Worm (Caenorhabditis elegans) whole organism, L2 larva: Measurements from ENCODE around the gene misc-1.

Experiments
- C34F6.9 ChIP-seq: fragments of 150-350 bp; optimal IDR thresholded peaks from 2 replicates; lab custom pipeline; 2014; ENCODE audit warnings: missing biosample characterization, missing genetic modification characterization
- F13H6.1 ChIP-seq: sonication (generic microtip); optimal IDR thresholded peaks from 2 replicates; lab custom pipeline; 2016; ENCODE audit warnings: missing genetic modification characterization, missing compliant biosample characterization
- R02D3.7 ChIP-seq: fragments of 150-350 bp; optimal IDR thresholded peaks from 2 replicates; lab custom pipeline; 2014; ENCODE audit warnings: missing biosample characterization, missing genetic modification characterization
- Y55F3AM.14 ChIP-seq: fragments of 200-800 bp; sonication (Bioruptor generic); optimal IDR thresholded peaks from 2 replicates; lab custom pipeline; 2018; ENCODE audit warnings: mild to moderate bottlenecking, missing genetic modification characterization, missing compliant biosample characterization
- ZK546.5 ChIP-seq: sonication (generic microtip); optimal IDR thresholded peaks from 2 replicates; lab custom pipeline; 2017; ENCODE audit warnings: missing biosample characterization, missing genetic modification characterization
- alr-1 ChIP-seq: fragments of 150-350 bp; optimal IDR thresholded peaks from 2 replicates; lab custom pipeline; 2014; ENCODE audit warnings: missing biosample characterization, missing genetic modification characterization
- aly-2 ChIP-seq: fragments of 150-350 bp; optimal IDR thresholded peaks from 2 replicates; lab custom pipeline; 2014; ENCODE audit warnings: missing biosample characterization, missing genetic modification characterization
- blmp-1 ChIP-seq: sonication (generic microtip); optimal IDR thresholded peaks from 2 replicates; lab custom pipeline; 2017; ENCODE audit warnings: missing genetic modification characterization, mild to moderate bottlenecking, missing compliant biosample characterization, antibody characterized with exemption, moderate library complexity; ENCODE audit not compliant: insufficient read depth
- ceh-16 ChIP-seq: fragments of 150-350 bp; optimal IDR thresholded peaks from 2 replicates; lab custom pipeline; 2014; ENCODE audit warnings: missing biosample characterization, missing genetic modification characterization
- ceh-82 ChIP-seq: fragments of 150-350 bp; optimal IDR thresholded peaks from 2 replicates; lab custom pipeline; 2014; ENCODE audit warnings: missing biosample characterization, missing genetic modification characterization
- crh-2 ChIP-seq: sonication (generic microtip); optimal IDR thresholded peaks from 2 replicates; lab custom pipeline; 2017; ENCODE audit warnings: missing biosample characterization, missing genetic modification characterization
- elt-1 ChIP-seq: fragments of 150-350 bp; optimal IDR thresholded peaks from 2 replicates; lab custom pipeline; 2014; ENCODE audit warnings: missing biosample characterization, missing genetic modification characterization
- elt-3 ChIP-seq: sonication (generic microtip); optimal IDR thresholded peaks from 2 replicates; lab custom pipeline; 2017; ENCODE audit warnings: missing biosample characterization, missing genetic modification characterization
- fos-1 ChIP-seq: fragments of 150-350 bp; optimal IDR thresholded peaks from 2 replicates; lab custom pipeline; 2014; ENCODE audit warnings: missing biosample characterization, missing genetic modification characterization
- gmeb-1 ChIP-seq: fragments of 150-350 bp; optimal IDR thresholded peaks from 2 replicates; lab custom pipeline; 2014; ENCODE audit warnings: missing biosample characterization, missing genetic modification characterization
- lin-13 ChIP-seq: fragments of 150-350 bp; optimal IDR thresholded peaks from 2 replicates; lab custom pipeline; 2014; ENCODE audit warnings: missing biosample characterization, missing genetic modification reagents, missing genetic modification characterization
- lsy-2 ChIP-seq, 2 experiments: fragments of 150-350 bp in 1 of 2; sonication (generic microtip) in 1 of 2; optimal IDR thresholded peaks; 2 replicates each; lab custom pipeline; 2014 to 2017; ENCODE audit warnings: missing biosample characterization in 2 of 2, missing genetic modification characterization in 2 of 2
- mab-5 ChIP-seq: fragments of 150-350 bp; optimal IDR thresholded peaks from 2 replicates; lab custom pipeline; 2014; ENCODE audit warnings: missing biosample characterization, missing genetic modification characterization
- mbf-1 ChIP-seq: sonication (generic microtip); optimal IDR thresholded peaks from 2 replicates; lab custom pipeline; 2017; ENCODE audit warnings: missing biosample characterization, missing genetic modification characterization
- mdl-1 ChIP-seq, 2 experiments: fragments of 150-350 bp in 1 of 2; sonication (generic microtip) in 1 of 2; optimal IDR thresholded peaks; 2 replicates each; lab custom pipeline; 2017; ENCODE audit warnings: missing biosample characterization in 2 of 2, missing genetic modification characterization in 2 of 2
- nhr-11 ChIP-seq: fragments of 150-350 bp; optimal IDR thresholded peaks from 2 replicates; lab custom pipeline; 2014; ENCODE audit warnings: missing biosample characterization, missing genetic modification characterization
- nhr-12 ChIP-seq: fragments of 150-350 bp; optimal IDR thresholded peaks from 2 replicates; lab custom pipeline; 2014; ENCODE audit warnings: missing biosample characterization, missing genetic modification characterization
- nhr-129 ChIP-seq: fragments of 150-350 bp; optimal IDR thresholded peaks from 2 replicates; lab custom pipeline; 2014; ENCODE audit warnings: missing biosample characterization, missing genetic modification characterization
- nhr-21 ChIP-seq: fragments of 150-350 bp; optimal IDR thresholded peaks from 2 replicates; lab custom pipeline; 2014; ENCODE audit warnings: missing biosample characterization, missing genetic modification characterization
- nhr-23 ChIP-seq: fragments of 150-350 bp; optimal IDR thresholded peaks from 2 replicates; lab custom pipeline; 2014; ENCODE audit warnings: missing biosample characterization, missing genetic modification reagents, missing genetic modification characterization
- nhr-237 ChIP-seq: fragments of 150-350 bp; optimal IDR thresholded peaks from 2 replicates; lab custom pipeline; 2014; ENCODE audit warnings: missing biosample characterization, missing genetic modification characterization
- nhr-25 ChIP-seq: fragments of 150-350 bp; sonication (generic microtip); optimal IDR thresholded peaks from 3 replicates; lab custom pipeline; 2014; ENCODE audit warnings: missing biosample characterization, missing genetic modification characterization
- nhr-6 ChIP-seq: fragments of 150-350 bp; optimal IDR thresholded peaks from 2 replicates; lab custom pipeline; 2014; ENCODE audit warnings: missing biosample characterization, missing genetic modification characterization
- nhr-77 ChIP-seq: fragments of 150-350 bp; optimal IDR thresholded peaks from 2 replicates; lab custom pipeline; 2014; ENCODE audit warnings: missing biosample characterization, missing genetic modification characterization
- peb-1 ChIP-seq: fragments of 150-350 bp; optimal IDR thresholded peaks from 2 replicates; lab custom pipeline; 2014; ENCODE audit warnings: missing biosample characterization, missing genetic modification characterization
- sem-4 ChIP-seq: fragments of 150-350 bp; optimal IDR thresholded peaks from 2 replicates; lab custom pipeline; 2014; ENCODE audit warnings: missing biosample characterization, missing genetic modification reagents, missing genetic modification characterization
- sma-3 ChIP-seq: sonication (generic microtip); optimal IDR thresholded peaks from 2 replicates; lab custom pipeline; 2016; ENCODE audit warnings: missing genetic modification reagents, missing genetic modification characterization, missing compliant biosample characterization
- unc-39 ChIP-seq: fragments of 150-350 bp; optimal IDR thresholded peaks from 2 replicates; lab custom pipeline; 2014; ENCODE audit warnings: missing biosample characterization, missing genetic modification characterization
- unc-55 ChIP-seq: fragments of 150-350 bp; sonication (generic microtip); optimal IDR thresholded peaks from 3 replicates; lab custom pipeline; 2014; ENCODE audit warnings: missing biosample characterization, missing genetic modification reagents, missing genetic modification characterization
- unc-62 ChIP-seq: fragments of 150-350 bp; optimal IDR thresholded peaks from 2 replicates; lab custom pipeline; 2014; ENCODE audit warnings: missing biosample characterization, missing genetic modification reagents, missing genetic modification characterization
- ztf-1 ChIP-seq: fragments of 200-800 bp; sonication (Bioruptor generic); conservative IDR thresholded peaks from 2 replicates; pipeline ENCODE4 v1.3.6; 2022; ENCODE audit warnings: missing genetic modification characterization, missing compliant biosample characterization
- ztf-11 ChIP-seq: sonication (generic microtip); optimal IDR thresholded peaks from 2 replicates; lab custom pipeline; 2017; ENCODE audit warnings: missing biosample characterization, missing genetic modification characterization
- ztf-4 ChIP-seq: fragments of 150-350 bp; optimal IDR thresholded peaks from 2 replicates; lab custom pipeline; 2014; ENCODE audit warnings: missing biosample characterization, missing genetic modification characterization

The misc-1 gene

ce11 chrII:255124-255523, 31.3 kb upstream of the misc-1 start (continued):
- TF ChIP-seq ztf-1 (GFP tag; lab: Robert Waterston, UW): no peak
- no peak for TF ChIP-seq alr-1 (tag; lab: Kevin White, UChicago)
- TF ChIP-seq F13H6.1 (tag; lab: Kevin White, UChicago): peak; percentile 97
- TF ChIP-seq mab-5 (tag; lab: Kevin White, UChicago): peak; percentile 96
- peak; percentile 89 for TF ChIP-seq ceh-82 (tag; lab: Kevin White, UChicago)
- TF ChIP-seq sma-3 (GFP tag; lab: Kevin White, UChicago): peak; percentile 98
- peak; percentile 99 for TF ChIP-seq unc-55
- peak; percentile 75 for TF ChIP-seq nhr-237 (tag; lab: Kevin White, UChicago)
- TF ChIP-seq, all 48 proteins: peak for 34

- TF ChIP-seq blmp-1: no peak
- no peak for TF ChIP-seq C34F6.9 (tag; lab: Kevin White, UChicago)
- TF ChIP-seq ztf-1 (GFP tag; lab: Robert Waterston, UW): no peak
- no peak for TF ChIP-seq sem-4
- no peak for TF ChIP-seq elt-1 (tag; lab: Kevin White, UChicago)
- TF ChIP-seq nhr-77: no peak
- no peak for TF ChIP-seq unc-39
- TF ChIP-seq mbf-1 (tag; lab: Kevin White, UChicago): no peak
- no peak for TF ChIP-seq mab-5 (tag; lab: Kevin White, UChicago)
- no peak for TF ChIP-seq nhr-23 (tag; lab: Kevin White, UChicago)
- no peak for TF ChIP-seq ceh-16 (tag; lab: Kevin White, UChicago)
- TF ChIP-seq elt-3 (tag; lab: Kevin White, UChicago): no peak
- TF ChIP-seq ztf-4: no peak
- no peak for TF ChIP-seq nhr-12 (tag; lab: Kevin White, UChicago)
Measured at ce11 chrII:257519-257918, 28.9 kb upstream of the misc-1 start, which contains the start of gene cat-2. Gene cat-2, plus strand, starts transcription at chrII:257819.

- TF ChIP-seq peb-1 (tag; lab: Kevin White, UChicago) (no peak), aly-2 (tag; lab: Kevin White, UChicago) (no peak), sma-3 (GFP tag; lab: Kevin White, UChicago) (no peak), fos-1 (tag; lab: Kevin White, UChicago) (no peak), nhr-23 (tag; lab: Kevin White, UChicago) (no peak), sem-4 (no peak), Y55F3AM.14 (GFP tag; lab: Kevin White, UChicago) (no peak), nhr-25 (tag; lab: Kevin White, UChicago) (no peak), alr-1 (tag; lab: Kevin White, UChicago) (no peak), lsy-2 (tag; optimal IDR thresholded peaks at IDR 0.05; lab: Kevin White, UChicago) (no peak), nhr-12 (tag; lab: Kevin White, UChicago) (no peak), unc-62 (GFP tag; lab: Kevin White, UChicago) (no peak), nhr-11 (no peak), elt-1 (tag; lab: Kevin White, UChicago) (no peak), ztf-11 (tag; lab: Kevin White, UChicago) (no peak), nhr-6 (tag; lab: Kevin White, UChicago) (no peak), mab-5 (tag; lab: Kevin White, UChicago) (no peak), gmeb-1 (tag; lab: Kevin White, UChicago) (no peak), nhr-77 (no peak)
Measured at ce11 chrII:263563-263962, 22.9 kb upstream of the misc-1 start, which contains the start of gene scc-2. Gene scc-2, minus strand, starts transcription at chrII:263663.

- no peak for TF ChIP-seq nhr-11
- TF ChIP-seq nhr-21 (tag; lab: Kevin White, UChicago): no peak
- no peak for TF ChIP-seq elt-1 (tag; lab: Kevin White, UChicago)
- no peak for TF ChIP-seq lin-13
- no peak for TF ChIP-seq R02D3.7 (tag; lab: Kevin White, UChicago)
- no peak for TF ChIP-seq alr-1 (tag; lab: Kevin White, UChicago)
- TF ChIP-seq fos-1 (tag; lab: Kevin White, UChicago): no peak
- no peak for TF ChIP-seq gmeb-1 (tag; lab: Kevin White, UChicago)
- no peak for TF ChIP-seq sem-4
- no peak for TF ChIP-seq nhr-129 (tag; lab: Kevin White, UChicago)
- TF ChIP-seq C34F6.9 (tag; lab: Kevin White, UChicago): no peak
Measured at ce11 chrII:264053-264452, 22.4 kb upstream of the misc-1 start, which contains the start of gene B0432.14. Gene B0432.14, plus strand, starts transcription at chrII:264353.

- TF ChIP-seq ZK546.5 (tag; lab: Kevin White, UChicago) (no peak), crh-2 (tag; lab: Kevin White, UChicago) (no peak), mdl-1 (tag; optimal IDR thresholded peaks at IDR 0.05; lab: Kevin White, UChicago) (no peak), nhr-6 (tag; lab: Kevin White, UChicago) (no peak), fos-1 (tag; lab: Kevin White, UChicago) (no peak), sma-3 (GFP tag; lab: Kevin White, UChicago) (no peak)
Measured at ce11 chrII:273872-274271, 12.6 kb upstream of the misc-1 start, which contains the start of gene B0432.7. Gene B0432.7, minus strand, starts transcription at chrII:273972.
